Worm (Caenorhabditis elegans): ENCODE data around the gene pgp-7.
A peak's percentile ranks its signal among the peaks of the same experiment; 100 is the strongest.

pgp-7 gene

DNA sequence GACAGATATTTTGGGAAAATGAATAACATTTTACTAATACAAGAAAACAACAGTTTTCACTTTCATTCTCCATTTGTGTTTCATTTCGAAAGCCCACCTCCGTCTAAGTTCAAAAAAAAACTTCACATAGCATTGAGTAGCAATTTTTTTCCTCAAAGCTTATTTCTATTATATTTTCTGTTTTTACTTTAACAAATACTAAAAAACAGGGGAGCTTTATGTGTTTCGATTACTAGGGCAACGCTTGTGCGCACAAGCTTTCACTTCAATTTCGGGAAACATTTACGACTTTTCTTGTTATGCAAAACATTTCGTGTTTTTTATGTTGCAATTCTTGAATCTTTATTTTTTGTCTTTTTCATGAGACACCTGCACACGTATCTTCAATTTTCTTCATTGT, 15.8 kb upstream of the pgp-7 start, which contains the start of gene T21E8.5:
TSS of gene T21E8.5 (plus strand) at position 301 of the 400 bp plus-strand sequence.
- no peak for TF ChIP-seq nhr-12 (tag; optimal IDR thresholded peaks at IDR 0.05)
- TF ChIP-seq sea-2 (GFP tag; optimal IDR thresholded peaks at IDR 0.05) = no peak
- TF ChIP-seq ceh-82 (tag; optimal IDR thresholded peaks at IDR 0.05) = no peak
- no peak for TF ChIP-seq aly-2 (tag; optimal IDR thresholded peaks at IDR 0.05)
- TF ChIP-seq elt-3 (tag; optimal IDR thresholded peaks at IDR 0.05) = no peak
- no peak for TF ChIP-seq pha-4 (tag; optimal IDR thresholded peaks at IDR 0.05)
- TF ChIP-seq ztf-4 (tag; optimal IDR thresholded peaks at IDR 0.05) = no peak
- no peak for TF ChIP-seq daf-12 (tag; optimal IDR thresholded peaks at IDR 0.05)
- TF ChIP-seq R02D3.7 (tag; optimal IDR thresholded peaks at IDR 0.05) = no peak
- no peak for TF ChIP-seq eor-1 (tag; optimal IDR thresholded peaks at IDR 0.05)
- TF ChIP-seq ceh-16 (tag; optimal IDR thresholded peaks at IDR 0.05) = no peak
- no peak for TF ChIP-seq nhr-23 (tag; optimal IDR thresholded peaks at IDR 0.05)
- no peak for TF ChIP-seq nhr-67 (tag; optimal IDR thresholded peaks at IDR 0.05)
- TF ChIP-seq lin-39 (tag; optimal IDR thresholded peaks at IDR 0.05) = no peak
- TF ChIP-seq elt-2 (tag; optimal IDR thresholded peaks at IDR 0.05) = no peak
- TF ChIP-seq lsy-12 (tag; optimal IDR thresholded peaks at IDR 0.05) = no peak

ce11 chrX:10883203-10883602, 13.2 kb upstream of the pgp-7 start, which contains the start of gene T21E8.7:
TSS of gene T21E8.7 (plus strand) at chrX:10883503.
- TF ChIP-seq elt-2 (tag; optimal IDR thresholded peaks at IDR 0.05) (no peak), mml-1 (tag; optimal IDR thresholded peaks at IDR 0.05) (no peak), nhr-11 (tag; optimal IDR thresholded peaks at IDR 0.05) (no peak), elt-3 (tag; optimal IDR thresholded peaks at IDR 0.05) (no peak), fkh-2 (tag; optimal IDR thresholded peaks at IDR 0.05) (no peak)

DNA sequence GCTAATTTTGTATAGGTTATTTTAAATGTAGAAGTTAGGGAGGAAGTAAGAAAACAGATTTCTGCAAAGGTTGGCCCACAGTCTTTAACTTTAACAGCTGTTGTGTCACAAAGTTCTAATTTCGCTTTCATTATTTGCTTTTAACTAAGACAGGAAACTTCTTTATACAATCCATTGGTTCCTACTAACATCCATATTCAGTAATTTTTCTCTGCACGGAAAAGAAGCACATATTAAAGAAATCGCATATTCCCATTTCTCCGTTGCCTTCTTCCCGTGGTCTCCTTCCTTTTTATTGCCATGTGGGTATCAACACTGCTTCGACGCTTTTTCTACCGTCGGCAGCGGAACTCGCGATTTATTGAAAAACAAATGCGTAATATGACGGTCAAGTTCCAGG, 11.9 kb upstream of the pgp-7 start, which contains the start of gene T21E8.6:
TSS of gene T21E8.6 (plus strand) at position 301 of the 400 bp plus-strand sequence.
- no peak for TF ChIP-seq elt-2 (tag; optimal IDR thresholded peaks at IDR 0.05)
- TF ChIP-seq nhr-12 (tag; optimal IDR thresholded peaks at IDR 0.05) = no peak
- TF ChIP-seq sea-2 (GFP tag; optimal IDR thresholded peaks at IDR 0.05) = no peak
- no peak for TF ChIP-seq nhr-77 (tag; optimal IDR thresholded peaks at IDR 0.05)
- TF ChIP-seq tbx-2 (tag; optimal IDR thresholded peaks at IDR 0.05) = no peak
- no peak for TF ChIP-seq hmg-11 (tag; optimal IDR thresholded peaks at IDR 0.05)

DNA sequence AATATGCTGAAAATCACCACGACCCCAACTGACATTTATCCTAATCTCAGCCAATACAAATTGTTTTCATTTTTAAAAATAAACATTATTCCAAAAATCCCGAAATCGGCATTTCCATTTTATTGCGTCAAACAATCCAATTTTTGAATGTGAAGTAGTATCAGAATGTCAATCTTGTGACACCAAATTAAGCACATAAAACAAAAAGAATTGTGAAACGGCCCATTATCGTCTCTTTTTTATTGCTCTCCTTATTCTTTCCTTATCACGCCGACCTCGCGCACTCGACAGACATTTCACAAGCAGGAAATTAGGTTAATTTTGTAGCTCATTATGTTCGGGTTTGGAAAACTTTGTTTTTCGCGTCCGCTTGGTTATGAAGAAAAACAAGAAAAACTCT, 10.5 kb upstream of the pgp-7 start, which contains the start of gene T21E8.4:
TSS of gene T21E8.4 (plus strand) at position 301 of the 400 bp plus-strand sequence.
- TF ChIP-seq lin-15B (tag; optimal IDR thresholded peaks at IDR 0.05) (no peak), zag-1 (tag; optimal IDR thresholded peaks at IDR 0.05) (no peak), nhr-67 (tag; optimal IDR thresholded peaks at IDR 0.05) (no peak), lsy-12 (tag; optimal IDR thresholded peaks at IDR 0.05) (no peak), nhr-25 (tag; optimal IDR thresholded peaks at IDR 0.05) (no peak), daf-12 (tag; optimal IDR thresholded peaks at IDR 0.05) (no peak), nhr-12 (tag; optimal IDR thresholded peaks at IDR 0.05) (no peak), elt-1 (tag; optimal IDR thresholded peaks at IDR 0.05) (no peak), hmg-11 (tag; optimal IDR thresholded peaks at IDR 0.05) (no peak), pqm-1 (tag; optimal IDR thresholded peaks at IDR 0.05) (no peak), nhr-43 (tag; optimal IDR thresholded peaks at IDR 0.05; ENCODE audit: poor library complexity, severe bottlenecking) (no peak), eor-1 (tag; optimal IDR thresholded peaks at IDR 0.05) (no peak), ceh-28 (tag; optimal IDR thresholded peaks at IDR 0.05) (no peak), skn-1 (tag; optimal IDR thresholded peaks at IDR 0.05) (no peak)

DNA sequence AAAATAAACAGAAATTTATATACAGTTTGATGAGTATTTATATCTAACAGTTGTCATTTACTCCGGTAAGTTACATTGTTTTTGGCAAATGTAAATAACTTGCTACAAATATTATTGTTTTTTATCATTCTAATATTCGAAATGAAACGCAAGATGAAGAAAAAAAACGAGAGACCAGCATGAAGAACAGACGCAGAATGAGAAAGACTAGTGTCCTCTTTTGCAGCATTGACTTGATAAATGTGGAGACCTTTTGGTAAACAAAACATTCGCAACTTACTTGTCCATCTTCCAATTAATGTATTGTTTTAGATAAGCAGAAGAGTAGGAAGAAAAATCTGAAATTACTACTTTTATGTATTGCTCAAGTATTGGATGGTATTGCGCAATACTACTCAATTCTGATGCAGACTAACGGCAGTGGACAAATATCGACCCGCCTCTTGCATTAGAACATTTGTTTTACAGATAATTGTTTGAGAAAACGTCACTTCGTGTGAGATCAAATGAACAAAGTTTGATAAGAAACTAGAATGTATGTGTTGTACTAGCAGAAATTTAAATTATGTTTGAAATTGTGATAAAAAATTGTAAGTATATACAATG, 7.2 kb upstream of the pgp-7 start, which contains the start of gene pgp-6:
TSS of gene pgp-6 (minus strand) at position 288 of the 606 bp plus-strand sequence.
- TF ChIP-seq elt-3 (tag; optimal IDR thresholded peaks at IDR 0.05) (no peak), egl-5 (tag; optimal IDR thresholded peaks at IDR 0.05) (no peak), aly-2 (tag; optimal IDR thresholded peaks at IDR 0.05) (no peak), lin-39 (tag; optimal IDR thresholded peaks at IDR 0.05) (no peak), elt-2 (tag; optimal IDR thresholded peaks at IDR 0.05) (peak; percentile 67), elt-1 (tag; optimal IDR thresholded peaks at IDR 0.05) (no peak), nhr-237 (tag; optimal IDR thresholded peaks at IDR 0.05) (no peak)
